Worm (Caenorhabditis elegans) whole organism, young adult: ENCODE measurements around the gene F38A6.4.

Experiments used
- Y53G8AR.9 ChIP-seq: fragments of 200-800 bp; sonication (Bioruptor generic); conservative IDR thresholded peaks from 2 replicates; pipeline ENCODE4 v1.3.6; 2022; ENCODE audit warnings: missing genetic modification reagents, missing genetic modification characterization, missing compliant biosample characterization
- attf-6 ChIP-seq: fragments of 200-800 bp; sonication (Bioruptor generic); IDR thresholded peaks from 2 replicates; pipeline ENCODE4 v1.3.6; 2022; ENCODE audit warnings: missing genetic modification reagents, missing genetic modification characterization, missing compliant biosample characterization
- dpl-1 ChIP-seq: fragments of 150-350 bp; optimal IDR thresholded peaks from 2 replicates; lab custom pipeline; 2014; ENCODE audit warnings: missing biosample characterization, missing genetic modification reagents, missing genetic modification characterization
- madf-6 ChIP-seq: fragments of 200-800 bp; sonication (Bioruptor generic); IDR thresholded peaks from 2 replicates; pipeline ENCODE4 v1.3.6; 2022; ENCODE audit warnings: missing genetic modification reagents, missing genetic modification characterization, missing compliant biosample characterization
- unc-62 ChIP-seq: fragments of 150-350 bp; optimal IDR thresholded peaks from 2 replicates; lab custom pipeline; 2014; ENCODE audit warnings: missing biosample characterization, missing genetic modification reagents, missing genetic modification characterization

DNA sequence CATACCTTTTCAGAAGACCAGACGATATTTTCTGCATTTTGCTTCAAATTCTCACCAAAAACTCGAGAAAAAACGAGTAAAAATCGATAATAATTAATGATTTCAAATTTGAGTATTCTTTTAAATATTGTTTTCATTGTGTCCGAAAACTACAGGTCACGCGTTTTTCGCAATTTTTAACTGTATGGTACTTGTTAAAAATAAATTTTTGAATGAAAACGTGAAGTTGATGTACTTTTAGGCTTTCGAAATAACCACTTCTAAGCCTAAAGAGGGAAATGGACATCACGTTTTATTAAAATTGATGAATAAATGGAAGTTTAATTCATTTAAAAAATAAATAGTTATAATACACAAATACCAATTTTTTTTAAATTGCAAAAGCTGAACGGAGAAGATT, 27.7 kb upstream of the F38A6.4 start, which contains the start of gene Y44A6D.5:
- no peak for TF ChIP-seq unc-62 (GFP tag; lab: Kevin White, UChicago)
- no peak for TF ChIP-seq madf-6 (GFP tag; lab: Robert Waterston, UW)
- no peak for TF ChIP-seq dpl-1 (GFP tag; lab: Kevin White, UChicago)
- TF ChIP-seq Y53G8AR.9 (GFP tag; lab: Robert Waterston, UW): no peak
- no peak for TF ChIP-seq attf-6 (GFP tag; lab: Robert Waterston, UW)
